Worm (Caenorhabditis elegans): ENCODE measurements around the gene fmo-1.
"Not testable (repeated sequence)": the region's sequence is repeated elsewhere in the genome, so short reads cannot be mapped to it uniquely, and the experiment has no call there.

DNA sequence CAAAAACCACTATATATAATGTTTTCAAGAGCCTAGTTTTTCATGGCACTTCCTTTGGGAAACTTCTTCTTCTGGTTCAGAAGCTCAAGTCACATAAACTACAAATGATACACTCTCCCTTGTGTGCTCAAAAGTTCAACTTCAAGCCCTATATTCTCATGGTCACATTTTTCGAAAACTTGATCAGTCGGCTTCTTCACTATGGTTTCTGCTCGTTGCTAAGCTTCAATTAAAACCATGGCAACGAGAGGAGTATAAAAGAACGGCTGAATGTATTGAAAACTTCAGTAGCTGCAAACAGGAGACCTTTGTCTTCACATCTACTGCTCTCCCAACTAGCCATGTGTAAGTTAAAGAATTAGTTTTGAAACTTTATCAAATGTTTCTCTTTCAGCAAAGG lies 25.6 kb downstream of the fmo-1 start, which contains the start of gene R102.2:
- not testable (repeated sequence) for TF ChIP-seq pha-4 (tag; optimal IDR thresholded peaks at IDR 0.05); snpc-4 (GFP tag; optimal IDR thresholded peaks at IDR 0.05); snpc-4 (tag; optimal IDR thresholded peaks at IDR 0.05); unc-62 (GFP tag; optimal IDR thresholded peaks at IDR 0.05); tlf-1 (GFP tag; optimal IDR thresholded peaks at IDR 0.05); attf-6 (GFP tag; IDR thresholded peaks at IDR 0.05)
